Fruit fly (Drosophila melanogaster) whole organism, embryonic: ENCODE data around the gene CG31436.

Experiments used
- Awh ChIP-seq: fragments of 200-800 bp; sonication (Bioruptor generic); IDR thresholded peaks from 2 replicates; pipeline ENCODE4, ENCODE4 v1.3.6; 2022; ENCODE audit warnings: missing biosample characterization, missing genetic modification characterization
- C15 ChIP-seq: fragments of 200-800 bp; sonication (Bioruptor generic); IDR thresholded peaks from 3 replicates; pipeline ENCODE4 v1.3.6; 2022; ENCODE audit warnings: missing biosample characterization, missing genetic modification characterization
- CG1024 ChIP-seq: fragments of 200-800 bp; sonication (Bioruptor generic); IDR thresholded peaks from 2 replicates; pipeline ENCODE4 v1.3.6; 2022; ENCODE audit warnings: missing biosample characterization, missing genetic modification characterization
- CG10267 ChIP-seq: fragments of 200-800 bp; sonication (Bioruptor generic); optimal IDR thresholded peaks from 2 replicates; lab custom pipeline; 2018; ENCODE audit warnings: missing biosample characterization, mild to moderate bottlenecking, missing genetic modification characterization, moderate library complexity
- CG10565 ChIP-seq: fragments of 200-800 bp; sonication (Bioruptor generic); optimal IDR thresholded peaks from 3 replicates; lab custom pipeline; 2016; ENCODE audit warnings: missing biosample characterization, mild to moderate bottlenecking, missing genetic modification characterization
- CG10654 ChIP-seq: fragments of 200-800 bp; sonication (Bioruptor generic); optimal IDR thresholded peaks from 2 replicates; lab custom pipeline; 2016; ENCODE audit warnings: missing biosample characterization, missing genetic modification characterization
- CG13775 ChIP-seq: fragments of 200-800 bp; sonication (Bioruptor generic); optimal IDR thresholded peaks from 3 replicates; lab custom pipeline; 2017; ENCODE audit warnings: missing biosample characterization, mild to moderate bottlenecking, missing genetic modification characterization
- CG14710 ChIP-seq: fragments of 200-800 bp; sonication (Bioruptor generic); optimal IDR thresholded peaks from 3 replicates; lab custom pipeline; 2019; ENCODE audit warnings: missing biosample characterization, mild to moderate bottlenecking, missing genetic modification characterization, moderate library complexity
- CG15011 ChIP-seq: fragments of 200-800 bp; sonication (Bioruptor generic); optimal IDR thresholded peaks from 3 replicates; lab custom pipeline; 2018; ENCODE audit warnings: missing biosample characterization, mild to moderate bottlenecking, missing genetic modification characterization
- CG15479 ChIP-seq: fragments of 200-800 bp; sonication (Bioruptor generic); optimal IDR thresholded peaks from 3 replicates; lab custom pipeline; 2019; ENCODE audit warnings: missing biosample characterization, mild to moderate bottlenecking, missing genetic modification characterization, moderate library complexity
- CG16779 ChIP-seq: fragments of 200-800 bp; sonication (Bioruptor generic); IDR thresholded peaks from 2 replicates; pipeline ENCODE4 v1.3.6; 2022; ENCODE audit warnings: missing biosample characterization, missing genetic modification characterization
- CG17829 ChIP-seq: fragments of 200-800 bp; optimal IDR thresholded peaks from 2 replicates; lab custom pipeline; 2019; ENCODE audit warnings: missing biosample characterization, mild to moderate bottlenecking, missing genetic modification characterization, moderate library complexity
- CG18476 ChIP-seq: fragments of 200-800 bp; sonication (Bioruptor generic); optimal IDR thresholded peaks from 2 replicates; lab custom pipeline; 2016; ENCODE audit warnings: missing biosample characterization, mild to moderate bottlenecking, missing genetic modification characterization
- CG3163 ChIP-seq: fragments of 200-800 bp; sonication (Bioruptor generic); optimal IDR thresholded peaks from 3 replicates; lab custom pipeline; 2016; ENCODE audit warnings: missing biosample characterization, missing genetic modification characterization
- CG32767 ChIP-seq: fragments of 200-800 bp; sonication (Bioruptor generic); IDR thresholded peaks from 2 replicates; pipeline ENCODE4 v1.3.6; 2022; ENCODE audit warnings: missing biosample characterization, missing genetic modification characterization
- CG33557 ChIP-seq: fragments of 200-800 bp; sonication (Bioruptor generic); optimal IDR thresholded peaks from 2 replicates; lab custom pipeline; 2019; ENCODE audit warnings: missing biosample characterization, mild to moderate bottlenecking, missing genetic modification characterization, moderate library complexity
- CG4360 ChIP-seq: fragments of 200-800 bp; sonication (Bioruptor generic); IDR thresholded peaks from 2 replicates; pipeline ENCODE4 v1.3.6; 2022; ENCODE audit warnings: missing biosample characterization, missing genetic modification characterization
- CG6813 ChIP-seq: fragments of 200-800 bp; sonication (Bioruptor generic); optimal IDR thresholded peaks from 2 replicates; lab custom pipeline; 2017; ENCODE audit warnings: missing biosample characterization, missing genetic modification characterization, mild to moderate bottlenecking, moderate library complexity, missing genetic modification reagents
- CG7963 ChIP-seq: fragments of 200-800 bp; sonication (Bioruptor generic); IDR thresholded peaks from 3 replicates; pipeline ENCODE4 v1.3.6; 2022; ENCODE audit warnings: missing biosample characterization, missing genetic modification characterization; ENCODE audit not compliant: partially characterized antibody
- CG8478 ChIP-seq: fragments of >200 bp; optimal IDR thresholded peaks from 2 replicates; lab custom pipeline; 2018
- CG8924 ChIP-seq: fragments of 200-800 bp; optimal IDR thresholded peaks from 3 replicates; lab custom pipeline; 2019; ENCODE audit warnings: missing biosample characterization, mild to moderate bottlenecking, missing genetic modification characterization, moderate library complexity
- CG9215 ChIP-seq: fragments of 200-800 bp; sonication (Bioruptor generic); IDR thresholded peaks from 2 replicates; pipeline ENCODE4 v1.3.6; 2022; ENCODE audit warnings: missing biosample characterization, missing genetic modification characterization
- D19A ChIP-seq: fragments of 200-800 bp; optimal IDR thresholded peaks from 3 replicates; lab custom pipeline; 2019; ENCODE audit warnings: missing biosample characterization, mild to moderate bottlenecking, missing genetic modification characterization, moderate library complexity
- Drgx ChIP-seq: fragments of 200-800 bp; sonication (Bioruptor generic); IDR thresholded peaks from 2 replicates; pipeline ENCODE4 v1.3.6; 2022; ENCODE audit warnings: missing biosample characterization, missing genetic modification characterization
- Hr39 ChIP-seq: fragments of >200 bp; optimal IDR thresholded peaks from 2 replicates; lab custom pipeline; 2017
- Lpt ChIP-seq: fragments of >200 bp; optimal IDR thresholded peaks from 2 replicates; lab custom pipeline; 2018; ENCODE audit warnings: missing biosample characterization, missing genetic modification characterization
- Oaz ChIP-seq: fragments of 200-800 bp; sonication (Bioruptor generic); IDR thresholded peaks from 2 replicates; pipeline ENCODE4 v1.3.6; 2022; ENCODE audit warnings: missing biosample characterization, missing genetic modification characterization
- Poxn ChIP-seq: fragments of 200-800 bp; sonication (Bioruptor generic); IDR thresholded peaks from 2 replicates; pipeline ENCODE4 v1.3.6; 2022; ENCODE audit warnings: missing biosample characterization, missing genetic modification characterization
- Side ChIP-seq: fragments of 200-800 bp; sonication (Bioruptor generic); optimal IDR thresholded peaks from 2 replicates; lab custom pipeline; 2016; ENCODE audit warnings: missing biosample characterization, missing genetic modification characterization
- al ChIP-seq: fragments of 200-800 bp; sonication (Bioruptor generic); IDR thresholded peaks from 2 replicates; pipeline ENCODE4 v1.3.6; 2022; ENCODE audit warnings: missing biosample characterization, missing genetic modification characterization
- aop ChIP-seq: fragments of 200-800 bp; sonication (Bioruptor generic); IDR thresholded peaks from 2 replicates; pipeline ENCODE4 v1.3.6; 2022; ENCODE audit warnings: missing biosample characterization, missing genetic modification characterization
- btn ChIP-seq: fragments of 200-800 bp; sonication (Bioruptor generic); optimal IDR thresholded peaks from 2 replicates; lab custom pipeline; 2016; ENCODE audit warnings: missing biosample characterization, missing genetic modification characterization
- cad ChIP-seq: fragments of >200 bp; optimal IDR thresholded peaks from 2 replicates; lab custom pipeline; 2017; ENCODE audit warnings: missing biosample characterization, missing genetic modification characterization
- corto ChIP-seq: fragments of 200-800 bp; sonication (Bioruptor generic); optimal IDR thresholded peaks from 2 replicates; lab custom pipeline; 2016; ENCODE audit warnings: missing biosample characterization, mild to moderate bottlenecking, missing genetic modification characterization, moderate library complexity
- dimm ChIP-seq: fragments of 200-800 bp; sonication (Bioruptor generic); IDR thresholded peaks from 2 replicates; pipeline ENCODE4 v1.3.6; 2022; ENCODE audit warnings: missing biosample characterization, missing genetic modification characterization
- ems ChIP-seq: fragments of 200-800 bp; sonication (Bioruptor generic); optimal IDR thresholded peaks from 3 replicates; lab custom pipeline; 2016; ENCODE audit warnings: missing biosample characterization, missing genetic modification characterization
- gsb ChIP-seq: fragments of 200-800 bp; sonication (Bioruptor generic); IDR thresholded peaks from 2 replicates; pipeline ENCODE4 v1.3.6; 2022; ENCODE audit warnings: missing biosample characterization, missing genetic modification characterization
- gt ChIP-seq: fragments of 200-800 bp; sonication (Bioruptor generic); IDR thresholded peaks from 2 replicates; pipeline ENCODE4 v1.3.6; 2022; ENCODE audit warnings: missing biosample characterization, missing genetic modification characterization
- ham ChIP-seq: fragments of 200-800 bp; sonication (Bioruptor generic); IDR thresholded peaks from 2 replicates; pipeline ENCODE4 v1.3.6; 2022; ENCODE audit warnings: missing biosample characterization, missing genetic modification characterization
- klu ChIP-seq: fragments of 200-800 bp; sonication (Bioruptor generic); IDR thresholded peaks from 2 replicates; pipeline ENCODE4 v1.3.6; 2022; ENCODE audit warnings: missing biosample characterization, missing genetic modification characterization
- lmd ChIP-seq: fragments of 200-800 bp; sonication (Bioruptor generic); IDR thresholded peaks from 2 replicates; pipeline ENCODE4 v1.3.6; 2022; ENCODE audit warnings: missing biosample characterization, missing genetic modification characterization
- lola ChIP-seq, 3 experiments: fragments of >200 bp in 2 of 3; fragments of 200-800 bp in 1 of 3; sonication (Bioruptor generic) in 1 of 3; optimal IDR thresholded peaks; 2 replicates each; lab custom pipeline; 2017 to 2019; ENCODE audit warnings: missing biosample characterization in 3 of 3, missing genetic modification characterization in 3 of 3, mild to moderate bottlenecking in 1 of 3, moderate library complexity in 1 of 3
- mld ChIP-seq: fragments of 200-800 bp; sonication (Bioruptor generic); IDR thresholded peaks from 3 replicates; pipeline ENCODE4 v1.3.6; 2022; ENCODE audit warnings: missing biosample characterization, missing genetic modification characterization; ENCODE audit not compliant: partially characterized antibody
- pb ChIP-seq: fragments of 200-800 bp; sonication (Bioruptor generic); optimal IDR thresholded peaks from 3 replicates; lab custom pipeline; 2016; ENCODE audit warnings: missing biosample characterization, missing genetic modification characterization
- pum ChIP-seq: fragments of 200-800 bp; sonication (Bioruptor generic); optimal IDR thresholded peaks from 2 replicates; lab custom pipeline; 2016; ENCODE audit warnings: missing biosample characterization, missing genetic modification characterization
- ro ChIP-seq: fragments of 200-800 bp; sonication (Bioruptor generic); IDR thresholded peaks from 2 replicates; pipeline ENCODE4 v1.3.6; 2022; ENCODE audit warnings: missing biosample characterization, missing genetic modification characterization
- row ChIP-seq: fragments of 200-800 bp; sonication (Bioruptor generic); IDR thresholded peaks from 3 replicates; pipeline ENCODE4 v1.3.6; 2022; ENCODE audit warnings: missing biosample characterization, missing genetic modification characterization
- run ChIP-seq: fragments of 200-800 bp; sonication (Bioruptor generic); optimal IDR thresholded peaks from 3 replicates; lab custom pipeline; 2018; ENCODE audit warnings: missing biosample characterization, mild to moderate bottlenecking, missing genetic modification characterization
- sob ChIP-seq: fragments of 200-800 bp; sonication (Bioruptor generic); IDR thresholded peaks from 2 replicates; pipeline ENCODE4 v1.3.6; 2022; ENCODE audit warnings: missing biosample characterization, missing genetic modification characterization
- trem ChIP-seq: fragments of 200-800 bp; optimal IDR thresholded peaks from 3 replicates; lab custom pipeline; 2019; ENCODE audit warnings: missing biosample characterization, mild to moderate bottlenecking, missing genetic modification characterization, moderate library complexity
- twi ChIP-seq: fragments of 200-800 bp; optimal IDR thresholded peaks from 2 replicates; lab custom pipeline; 2019; ENCODE audit warnings: missing biosample characterization, mild to moderate bottlenecking, missing genetic modification characterization, moderate library complexity
- wdn ChIP-seq: fragments of 200-800 bp; sonication (Bioruptor generic); IDR thresholded peaks from 2 replicates; pipeline ENCODE4 v1.3.6; 2022; ENCODE audit warnings: missing biosample characterization, missing genetic modification characterization
- zfh1 ChIP-seq: fragments of 200-800 bp; sonication (Bioruptor generic); IDR thresholded peaks from 3 replicates; pipeline ENCODE4 v1.3.6; 2022; ENCODE audit warnings: missing biosample characterization, missing genetic modification characterization

CG31436 gene

dm6 chr3R:25265589-25266201 is 38.2 kb upstream of the CG31436 start, which contains the start of the genes GlnRS and RIOK2 (continued):
- TF ChIP-seq CG18476 (GFP tag; lab: Kevin White, UChicago) (no peak), gt (GFP tag; lab: Robert Waterston, UW) (no peak), corto (no peak), CG33557 (GFP tag; lab: Kevin White, UChicago) (no peak), klu (GFP tag; lab: Robert Waterston, UW) (no peak), ro (no peak), Lpt (no peak), mld (peak; percentile 91), CG7963 (GFP tag; lab: Robert Waterston, UW) (peak; percentile 93), Awh (GFP tag; lab: Robert Waterston, UW) (no peak), CG8924 (tag; lab: Kevin White, UChicago) (no peak), D19A (no peak), run (tag; lab: Kevin White, UChicago) (no peak), C15 (no peak), btn (GFP tag; lab: Kevin White, UChicago) (no peak), ems (no peak), CG16779 (no peak), trem (tag; lab: Kevin White, UChicago) (peak; percentile 81), CG15479 (GFP tag; lab: Kevin White, UChicago) (no peak), CG4360 (GFP tag; lab: Robert Waterston, UW) (no peak), dimm (GFP tag; lab: Robert Waterston, UW) (no peak), twi (tag; lab: Kevin White, UChicago) (peak; percentile 28), pb (GFP tag; lab: Kevin White, UChicago) (no peak), Drgx (GFP tag; lab: Robert Waterston, UW) (no peak), wdn (GFP tag; lab: Robert Waterston, UW) (no peak), Poxn (GFP tag; lab: Robert Waterston, UW) (no peak), ham (GFP tag; lab: Robert Waterston, UW) (no peak), CG15011 (GFP tag; lab: Kevin White, UChicago) (no peak), lmd (GFP tag; lab: Robert Waterston, UW) (no peak), CG32767 (no peak), cad (GFP tag; lab: Kevin White, UChicago) (no peak), aop (no peak), gsb (GFP tag; lab: Robert Waterston, UW) (no peak), CG17829 (tag; lab: Kevin White, UChicago) (peak; percentile 59), CG10565 (GFP tag; lab: Kevin White, UChicago) (no peak), Side (GFP tag; lab: Kevin White, UChicago) (peak; percentile 34), CG13775 (GFP tag; lab: Kevin White, UChicago) (no peak), al (GFP tag; lab: Robert Waterston, UW) (no peak), CG14710 (tag; lab: Kevin White, UChicago) (no peak), CG1024 (peak; percentile 88), lola (GFP tag; optimal IDR thresholded peaks at IDR 0.05; lab: Kevin White, UChicago) (peak in 1 of 3 experiments; percentile 100), CG3163 (GFP tag; lab: Kevin White, UChicago) (no peak), pum (no peak), Oaz (no peak), CG9215 (GFP tag; lab: Robert Waterston, UW) (no peak), CG8478 (lab: Kevin White, UChicago) (no peak), CG10267 (tag; lab: Kevin White, UChicago) (peak; percentile 62), CG6813 (GFP tag; lab: Kevin White, UChicago) (no peak), sob (GFP tag; lab: Robert Waterston, UW) (0 out of 2 replicates have a peak, but pooled peaks have one; percentile 49), CG10654 (GFP tag; lab: Kevin White, UChicago) (no peak), row (peak; percentile 74), zfh1 (GFP tag; lab: Robert Waterston, UW) (no peak), Hr39 (no peak)
